Fruit fly (Drosophila melanogaster): Measurements from ENCODE around the gene vn.

Gene vn

dm6 chr3L:5793967-5794366 is 51.5 kb downstream of the vn start, which contains the start of gene Bre1 (continued):
- no peak for TF ChIP-seq prd (optimal IDR thresholded peaks at IDR 0.05)
- TF ChIP-seq prd (GFP tag; IDR thresholded peaks at IDR 0.05): 0 out of 3 replicates have a peak, but pooled peaks have one; percentile 23
- TF ChIP-seq nerfin-1 (tag; optimal IDR thresholded peaks at IDR 0.05): peak; percentile 1
- TF ChIP-seq sd (tag; optimal IDR thresholded peaks at IDR 0.05): peak; percentile 87
- TF ChIP-seq CG2889 (GFP tag; IDR thresholded peaks at IDR 0.05): no peak
- TF ChIP-seq CG7963 (GFP tag; IDR thresholded peaks at IDR 0.05; ENCODE audit: partially characterized antibody): peak; percentile 53; the same call in 1 of the 3 replicates
- TF ChIP-seq ci (GFP tag; IDR thresholded peaks at IDR 0.05): no peak
- peak; percentile 41; the same call in 1 of the 2 replicates for TF ChIP-seq inv (GFP tag; IDR thresholded peaks at IDR 0.05; ENCODE audit: partially characterized antibody)
- TF ChIP-seq Fer1 (GFP tag; optimal IDR thresholded peaks at IDR 0.05): peak; percentile 34
- no peak for TF ChIP-seq luna (GFP tag; optimal IDR thresholded peaks at IDR 0.05)
- no peak for TF ChIP-seq BtbVII (GFP tag; optimal IDR thresholded peaks at IDR 0.05)
- TF ChIP-seq CG34376 (GFP tag; optimal IDR thresholded peaks at IDR 0.05): no peak
- no peak for TF ChIP-seq sima (GFP tag; optimal IDR thresholded peaks at IDR 0.05)
- no peak for TF ChIP-seq z (GFP tag; IDR thresholded peaks at IDR 0.05)
- TF ChIP-seq btn (GFP tag; optimal IDR thresholded peaks at IDR 0.05): no peak
- no peak for TF ChIP-seq CG15696 (tag; optimal IDR thresholded peaks at IDR 0.05)
- TF ChIP-seq CG10462 (GFP tag; optimal IDR thresholded peaks at IDR 0.05): no peak
- peak; percentile 58; the same call in 2 of the 3 replicates for TF ChIP-seq zen2 (GFP tag; IDR thresholded peaks at IDR 0.05; ENCODE audit: partially characterized antibody)
- no peak for TF ChIP-seq dysf (GFP tag; IDR thresholded peaks at IDR 0.05)
- TF ChIP-seq zfh1 (GFP tag; IDR thresholded peaks at IDR 0.05): no peak
- no peak for TF ChIP-seq CG6175 (GFP tag; IDR thresholded peaks at IDR 0.05)
- no peak for TF ChIP-seq lilli (GFP tag; optimal IDR thresholded peaks at IDR 0.05)
- no peak for TF ChIP-seq tap (tag; optimal IDR thresholded peaks at IDR 0.05)
- no peak for TF ChIP-seq Nf-YB (GFP tag; optimal IDR thresholded peaks at IDR 0.05)
- TF ChIP-seq HLHmδ (GFP tag; optimal IDR thresholded peaks at IDR 0.05): no peak
- peak; percentile 75 for TF ChIP-seq knrl (GFP tag; IDR thresholded peaks at IDR 0.05; ENCODE audit: partially characterized antibody)
- TF ChIP-seq fd102C (GFP tag; optimal IDR thresholded peaks at IDR 0.05): no peak
- no peak for TF ChIP-seq CG4820 (GFP tag; optimal IDR thresholded peaks at IDR 0.05)
- no peak for TF ChIP-seq CG3838 (GFP tag; optimal IDR thresholded peaks at IDR 0.05)
- no peak for TF ChIP-seq Side (GFP tag; optimal IDR thresholded peaks at IDR 0.05)
- TF ChIP-seq grn (GFP tag; optimal IDR thresholded peaks at IDR 0.05): no peak
- no peak for TF ChIP-seq CG14965 (GFP tag; optimal IDR thresholded peaks at IDR 0.05; ENCODE audit: borderline replicate concordance)
- TF ChIP-seq CG3065 (GFP tag; optimal IDR thresholded peaks at IDR 0.05): no peak
- peak; percentile 29 for TF ChIP-seq CG2712 (tag; optimal IDR thresholded peaks at IDR 0.05)
- peak; percentile 80; the same call in 1 of the 2 replicates for TF ChIP-seq unc-4 (GFP tag; IDR thresholded peaks at IDR 0.05; ENCODE audit: partially characterized antibody)
- no peak for TF ChIP-seq gem (tag; optimal IDR thresholded peaks at IDR 0.05)
- peak; percentile 82 for TF ChIP-seq Opbp (GFP tag; IDR thresholded peaks at IDR 0.05; ENCODE audit: partially characterized antibody)
- TF ChIP-seq usp (GFP tag; optimal IDR thresholded peaks at IDR 0.05): no peak
- no peak for TF ChIP-seq tll (GFP tag; optimal IDR thresholded peaks at IDR 0.05)
- no peak for TF ChIP-seq CG11085 (GFP tag; IDR thresholded peaks at IDR 0.05)

dm6 chr3L:5789663-5790062 is 55.8 kb downstream of the vn start:
- TF ChIP-seq CG3995 (GFP tag; optimal IDR thresholded peaks at IDR 0.05) (peak; percentile 96), lbe (GFP tag; optimal IDR thresholded peaks at IDR 0.05) (peak; percentile 66), Nf-YC (tag; optimal IDR thresholded peaks at IDR 0.05) (peak; percentile 26), CG15269 (tag; optimal IDR thresholded peaks at IDR 0.05) (peak; percentile 38), kay (GFP tag; optimal IDR thresholded peaks at IDR 0.05) (peak; percentile 17), nerfin-1 (tag; optimal IDR thresholded peaks at IDR 0.05) (no peak), Ada2b (GFP tag; IDR thresholded peaks at IDR 0.05) (peak; percentile 32; the same call in 1 of the 2 replicates), grn (GFP tag; optimal IDR thresholded peaks at IDR 0.05) (peak; percentile 100), Bteb2 (GFP tag; optimal IDR thresholded peaks at IDR 0.05) (peak; percentile 13), gro (GFP tag; optimal IDR thresholded peaks at IDR 0.05) (peak; percentile 74), CG1603 (tag; optimal IDR thresholded peaks at IDR 0.05) (peak; percentile 71), Xrp1 (GFP tag; IDR thresholded peaks at IDR 0.05) (no peak; the same call in 1 of the 2 replicates), row (GFP tag; IDR thresholded peaks at IDR 0.05) (peak; percentile 20; the same call in 1 of the 3 replicates), az2 (GFP tag; optimal IDR thresholded peaks at IDR 0.05) (peak; percentile 32), CG16815 (GFP tag; optimal IDR thresholded peaks at IDR 0.05) (no peak)

Measured in whole organism, embryonic.